Fruit fly (Drosophila melanogaster) whole organism, wandering third instar larva: ENCODE data around the gene Myo95E.

Experiments used
- Abd-B ChIP-seq: fragments of >200 bp; optimal IDR thresholded peaks from 2 replicates; lab custom pipeline; 2017; ENCODE audit warnings: missing biosample characterization, missing genetic modification characterization
- CG32264 ChIP-seq: fragments of 200-800 bp; sonication (Bioruptor generic); optimal IDR thresholded peaks from 2 replicates; lab custom pipeline; 2016; ENCODE audit warnings: missing biosample characterization, missing genetic modification characterization
- CG9705 ChIP-seq: fragments of 200-800 bp; sonication (Bioruptor generic); optimal IDR thresholded peaks from 2 replicates; lab custom pipeline; 2018; ENCODE audit warnings: missing biosample characterization, mild to moderate bottlenecking, missing genetic modification characterization
- CrebA ChIP-seq: fragments of 200-800 bp; sonication (Bioruptor generic); optimal IDR thresholded peaks from 2 replicates; lab custom pipeline; 2016; ENCODE audit warnings: missing biosample characterization, mild to moderate bottlenecking, missing genetic modification characterization, borderline replicate concordance
- Dfd ChIP-seq: fragments of >200 bp; optimal IDR thresholded peaks from 2 replicates; lab custom pipeline; 2017; ENCODE audit warnings: missing biosample characterization, missing genetic modification characterization
- Dif ChIP-seq: fragments of 200-275, 200-300 bp; sonication (Bioruptor generic); optimal IDR thresholded peaks from 2 replicates; lab custom pipeline; 2018; ENCODE audit warnings: missing biosample characterization, missing genetic modification characterization; ENCODE audit not compliant: partially characterized antibody
- GATAd ChIP-seq: sonication (Bioruptor generic); optimal IDR thresholded peaks from 2 replicates; lab custom pipeline; 2016; ENCODE audit warnings: missing biosample characterization, missing genetic modification characterization
- HLH106 ChIP-seq: fragments of 200-800 bp; optimal IDR thresholded peaks from 3 replicates; lab custom pipeline; 2019; ENCODE audit warnings: missing biosample characterization, mild to moderate bottlenecking, missing genetic modification characterization, moderate library complexity
- Hnf4 ChIP-seq: fragments of 200-800 bp; sonication (Bioruptor generic); optimal IDR thresholded peaks from 2 replicates; lab custom pipeline; 2016; ENCODE audit warnings: missing biosample characterization, mild to moderate bottlenecking, missing genetic modification characterization
- Hr78 ChIP-seq: fragments of >200 bp; optimal IDR thresholded peaks from 2 replicates; lab custom pipeline; 2017; ENCODE audit warnings: missing biosample characterization, missing genetic modification characterization
- Hr83 ChIP-seq: fragments of 200-300 bp; sonication (Bioruptor generic); optimal IDR thresholded peaks from 2 replicates; lab custom pipeline; 2016; ENCODE audit warnings: missing biosample characterization, mild to moderate bottlenecking, missing genetic modification characterization, moderate library complexity; ENCODE audit not compliant: poor library complexity, severe bottlenecking
- Jra ChIP-seq: sonication (Bioruptor generic); optimal IDR thresholded peaks from 2 replicates; lab custom pipeline; 2016; ENCODE audit warnings: missing biosample characterization, missing genetic modification characterization
- Mio ChIP-seq: sonication (Bioruptor generic); optimal IDR thresholded peaks from 2 replicates; lab custom pipeline; 2016; ENCODE audit warnings: missing biosample characterization, missing genetic modification characterization
- Myc ChIP-seq: fragments of >200 bp; optimal IDR thresholded peaks from 2 replicates; lab custom pipeline; 2017
- N ChIP-seq: fragments of >200 bp; optimal IDR thresholded peaks from 2 replicates; lab custom pipeline; 2018; ENCODE audit warnings: missing biosample characterization, missing external identifiers, missing genetic modification characterization
- OdsH ChIP-seq: fragments of 200-800 bp; sonication (Bioruptor generic); optimal IDR thresholded peaks from 2 replicates; lab custom pipeline; 2016; ENCODE audit warnings: missing biosample characterization, mild to moderate bottlenecking, missing genetic modification characterization
- Rel ChIP-seq, 2 experiments: fragments of 200-800 bp; sonication (Bioruptor generic) in 1 of 2; optimal IDR thresholded peaks; 2 replicates in 1 of 2; 3 replicates in 1 of 2; lab custom pipeline; 2016 to 2019; ENCODE audit warnings: mild to moderate bottlenecking in 2 of 2, missing biosample characterization in 2 of 2, missing genetic modification characterization in 2 of 2, moderate library complexity in 1 of 2
- Sp1 ChIP-seq: fragments of 200-800 bp; sonication (Bioruptor generic); optimal IDR thresholded peaks from 3 replicates; lab custom pipeline; 2019; ENCODE audit warnings: missing biosample characterization, mild to moderate bottlenecking, missing genetic modification characterization, moderate library complexity
- Vsx2 ChIP-seq: fragments of 200-300, 225-300 bp; sonication (Bioruptor generic); optimal IDR thresholded peaks from 2 replicates; lab custom pipeline; 2018; ENCODE audit warnings: missing biosample characterization, missing genetic modification characterization; ENCODE audit not compliant: partially characterized antibody
- br ChIP-seq: fragments of 200-800 bp; sonication (Bioruptor generic); optimal IDR thresholded peaks from 2 replicates; lab custom pipeline; 2016; ENCODE audit warnings: missing biosample characterization, missing genetic modification characterization
- brk ChIP-seq: fragments of 200-800 bp; sonication (Bioruptor generic); optimal IDR thresholded peaks from 2 replicates; lab custom pipeline; 2016; ENCODE audit warnings: missing biosample characterization, mild to moderate bottlenecking, missing genetic modification characterization
- dl ChIP-seq, 2 experiments: fragments of 175-275, 200-275 bp in 1 of 2; fragments of 200-275 bp in 1 of 2; sonication (Bioruptor generic); optimal IDR thresholded peaks; lab custom pipeline; 2018; ENCODE audit warnings: mild to moderate bottlenecking in 2 of 2, missing biosample characterization in 2 of 2, missing genetic modification characterization in 2 of 2, moderate library complexity in 2 of 2; ENCODE audit not compliant: partially characterized antibody in 2 of 2, insufficient read depth in 1 of 2
- dmrt93B ChIP-seq: fragments of 200-800 bp; sonication (Bioruptor generic); optimal IDR thresholded peaks from 2 replicates; lab custom pipeline; 2018; ENCODE audit warnings: missing biosample characterization, mild to moderate bottlenecking, missing genetic modification characterization
- dsf ChIP-seq: sonication (Bioruptor generic); optimal IDR thresholded peaks from 2 replicates; lab custom pipeline; 2016; ENCODE audit warnings: missing biosample characterization, missing genetic modification characterization, borderline replicate concordance
- ey ChIP-seq: fragments of 200-800 bp; sonication (Bioruptor generic); optimal IDR thresholded peaks from 2 replicates; lab custom pipeline; 2016; ENCODE audit warnings: missing biosample characterization, missing genetic modification characterization
- foxo ChIP-seq, 2 experiments: fragments of 200-800 bp; sonication (Bioruptor generic); optimal IDR thresholded peaks; 2 replicates in 1 of 2; 3 replicates in 1 of 2; lab custom pipeline; 2016 to 2017; ENCODE audit warnings: missing biosample characterization in 2 of 2, missing genetic modification characterization in 2 of 2
- fru ChIP-seq: fragments of 200-800 bp; sonication (Bioruptor generic); optimal IDR thresholded peaks from 3 replicates; lab custom pipeline; 2016; ENCODE audit warnings: missing biosample characterization, mild to moderate bottlenecking, missing genetic modification characterization
- h ChIP-seq: fragments of 200-800 bp; sonication (Bioruptor generic); optimal IDR thresholded peaks from 3 replicates; lab custom pipeline; 2016; ENCODE audit warnings: missing biosample characterization, mild to moderate bottlenecking, missing genetic modification characterization
- jim ChIP-seq: fragments of 175-275, 200-325 bp; sonication (Bioruptor generic); optimal IDR thresholded peaks from 2 replicates; lab custom pipeline; 2016; ENCODE audit warnings: missing biosample characterization, mild to moderate bottlenecking, missing genetic modification characterization
- lola ChIP-seq: fragments of >200 bp; optimal IDR thresholded peaks from 2 replicates; lab custom pipeline; 2017; ENCODE audit warnings: missing biosample characterization, missing genetic modification characterization
- pan ChIP-seq: fragments of >200 bp; optimal IDR thresholded peaks from 2 replicates; lab custom pipeline; 2017
- psq ChIP-seq: fragments of 200-800 bp; sonication (Bioruptor generic); optimal IDR thresholded peaks from 3 replicates; lab custom pipeline; 2017; ENCODE audit warnings: missing biosample characterization, mild to moderate bottlenecking, missing genetic modification characterization, moderate library complexity
- rgr ChIP-seq: fragments of 200-800 bp; sonication (Bioruptor generic); optimal IDR thresholded peaks from 3 replicates; lab custom pipeline; 2016; ENCODE audit warnings: missing biosample characterization, mild to moderate bottlenecking, missing genetic modification characterization
- sage ChIP-seq: fragments of 200-800 bp; sonication (Bioruptor generic); optimal IDR thresholded peaks from 2 replicates; lab custom pipeline; 2016; ENCODE audit warnings: missing biosample characterization, mild to moderate bottlenecking, missing genetic modification characterization
- sv ChIP-seq: fragments of 200-800 bp; sonication (Bioruptor generic); optimal IDR thresholded peaks from 3 replicates; lab custom pipeline; 2016; ENCODE audit warnings: missing biosample characterization, missing genetic modification characterization
- tai ChIP-seq: sonication (Bioruptor generic); optimal IDR thresholded peaks from 2 replicates; lab custom pipeline; 2016; ENCODE audit warnings: missing biosample characterization, missing genetic modification characterization
- usp ChIP-seq: fragments of >200 bp; optimal IDR thresholded peaks from 2 replicates; lab custom pipeline; 2017; ENCODE audit warnings: missing biosample characterization, missing genetic modification characterization
- woc ChIP-seq: sonication (Bioruptor generic); optimal IDR thresholded peaks from 2 replicates; lab custom pipeline; 2016; ENCODE audit warnings: missing biosample characterization, mild to moderate bottlenecking, missing genetic modification characterization

The Myo95E gene

dm6 chr3R:24106879-24107441 is 54.3 kb downstream of the Myo95E start, which contains the start of gene CG10694:
TSS of gene CG10694 (plus strand) at chr3R:24107391.
- TF ChIP-seq CG32264 (GFP tag; lab: Kevin White, UChicago), result no peak
- TF ChIP-seq dsf (GFP tag; lab: Kevin White, UChicago), result no peak
- no peak for TF ChIP-seq rgr (GFP tag; lab: Kevin White, UChicago)
- no peak for TF ChIP-seq N (GFP tag; lab: Kevin White, UChicago)

dm6 chr3R:24106059-24106631 is 55.2 kb downstream of the Myo95E start:
- TF ChIP-seq fru (GFP tag; lab: Kevin White, UChicago), result peak; percentile 73
- no peak for TF ChIP-seq dl (GFP tag; optimal IDR thresholded peaks at IDR 0.05; lab: Kevin White, UChicago; ENCODE audit: insufficient read depth in 1 of 2, partially characterized antibody in 2 of 2)
- no peak for TF ChIP-seq GATAd
- no peak for TF ChIP-seq Hr78 (GFP tag; lab: Kevin White, UChicago)
- no peak for TF ChIP-seq lola
- no peak for TF ChIP-seq Abd-B (GFP tag; lab: Kevin White, UChicago)
- peak; percentile 78 for TF ChIP-seq br (GFP tag; lab: Kevin White, UChicago)
- TF ChIP-seq dmrt93B, result no peak
- TF ChIP-seq Dfd (GFP tag; lab: Kevin White, UChicago), result no peak
- TF ChIP-seq tai (GFP tag; lab: Kevin White, UChicago), result no peak
- TF ChIP-seq Vsx2, result no peak
- no peak for TF ChIP-seq Mio (GFP tag; lab: Kevin White, UChicago)
- TF ChIP-seq CG9705 (GFP tag; lab: Kevin White, UChicago), result no peak
- peak; percentile 72 for TF ChIP-seq Hnf4
- no peak for TF ChIP-seq N (GFP tag; lab: Kevin White, UChicago)
- no peak for TF ChIP-seq Dif (GFP tag; lab: Kevin White, UChicago)
- peak; percentile 75 for TF ChIP-seq rgr (GFP tag; lab: Kevin White, UChicago)
- TF ChIP-seq foxo (GFP tag; optimal IDR thresholded peaks at IDR 0.05; lab: Kevin White, UChicago), result peak; percentile 7 to 77
- peak; percentile 86 for TF ChIP-seq brk (GFP tag; lab: Kevin White, UChicago)
- peak; percentile 74 for TF ChIP-seq Jra (GFP tag; lab: Kevin White, UChicago)
- peak; percentile 24 for TF ChIP-seq CG32264 (GFP tag; lab: Kevin White, UChicago)
- TF ChIP-seq psq, result no peak
- peak; percentile 43 for TF ChIP-seq sv (GFP tag; lab: Kevin White, UChicago)
- TF ChIP-seq ey, result peak; percentile 59
- TF ChIP-seq Hr83 (GFP tag; lab: Kevin White, UChicago), result peak; percentile 39
- peak; percentile 71 for TF ChIP-seq OdsH (GFP tag; lab: Kevin White, UChicago)
- no peak for TF ChIP-seq Myc (lab: Kevin White, UChicago)
- TF ChIP-seq pan, result no peak
- TF ChIP-seq sage, result peak; percentile 49
- TF ChIP-seq dsf (GFP tag; lab: Kevin White, UChicago), result peak; percentile 9
- TF ChIP-seq woc, result peak; percentile 47
- no peak for TF ChIP-seq usp (GFP tag; lab: Kevin White, UChicago)
- no peak for TF ChIP-seq Rel (GFP tag; optimal IDR thresholded peaks at IDR 0.05; lab: Kevin White, UChicago)
- TF ChIP-seq Rel (tag; optimal IDR thresholded peaks at IDR 0.05; lab: Kevin White, UChicago), result peak; percentile 33
- peak; percentile 37 for TF ChIP-seq Sp1 (GFP tag; lab: Kevin White, UChicago)
- no peak for TF ChIP-seq jim (GFP tag; lab: Kevin White, UChicago)
- TF ChIP-seq h (GFP tag; lab: Kevin White, UChicago), result peak; percentile 84
- peak; percentile 44 for TF ChIP-seq HLH106 (tag; lab: Kevin White, UChicago)
- TF ChIP-seq CrebA, result no peak
